Worm (Caenorhabditis elegans) whole organism, mixed stage, embryonic: Measurements from ENCODE around the gene Y75B12A.2.
A peak's percentile ranks its signal among the peaks of the same experiment; 100 is the strongest.
"Not testable (repeated sequence)": the region's sequence is repeated elsewhere in the genome, so short reads cannot be mapped to it uniquely, and the experiment has no call there.

ENCODE experiments used
- M03D4.4 ChIP-seq: sonication (generic microtip); optimal IDR thresholded peaks from 2 replicates; lab custom pipeline; 2017; ENCODE audit warnings: mild to moderate bottlenecking, missing genetic modification characterization, missing compliant biosample characterization
- blmp-1 ChIP-seq: fragments of 150-350 bp; optimal IDR thresholded peaks from 2 replicates; lab custom pipeline; 2014; ENCODE audit warnings: missing biosample characterization, missing genetic modification characterization
- ceh-43 ChIP-seq: fragments of 200-800 bp; sonication (Bioruptor generic); optimal IDR thresholded peaks from 2 replicates; lab custom pipeline; 2018; ENCODE audit warnings: mild to moderate bottlenecking, missing genetic modification characterization, moderate library complexity, missing compliant biosample characterization
- ceh-83 ChIP-seq: fragments of 200-800 bp; sonication (Bioruptor generic); optimal IDR thresholded peaks from 2 replicates; lab custom pipeline; 2018; ENCODE audit warnings: mild to moderate bottlenecking, missing genetic modification characterization, missing compliant biosample characterization
- ces-1 ChIP-seq: fragments of 150-350 bp; optimal IDR thresholded peaks from 2 replicates; lab custom pipeline; 2014; ENCODE audit warnings: missing biosample characterization, missing genetic modification reagents, missing genetic modification characterization
- cnd-1 ChIP-seq: fragments of 200-800 bp; sonication (Bioruptor generic); optimal IDR thresholded peaks from 2 replicates; lab custom pipeline; 2018; ENCODE audit warnings: mild to moderate bottlenecking, missing genetic modification characterization, missing compliant biosample characterization
- drap-1 ChIP-seq: fragments of 200-800 bp; sonication (Bioruptor generic); optimal IDR thresholded peaks from 3 replicates; lab custom pipeline; 2018; ENCODE audit warnings: mild to moderate bottlenecking, missing genetic modification characterization, missing compliant biosample characterization
- elt-1 ChIP-seq: sonication (generic microtip); optimal IDR thresholded peaks from 2 replicates; lab custom pipeline; 2017; ENCODE audit warnings: missing genetic modification characterization, mild to moderate bottlenecking, missing compliant biosample characterization, antibody characterized with exemption, moderate library complexity, borderline replicate concordance; ENCODE audit not compliant: insufficient read depth
- elt-3 ChIP-seq: fragments of 150-350 bp; optimal IDR thresholded peaks from 2 replicates; lab custom pipeline; 2014; ENCODE audit warnings: missing biosample characterization, missing genetic modification characterization
- flh-1 ChIP-seq: fragments of 200-800 bp; sonication (Bioruptor generic); optimal IDR thresholded peaks from 2 replicates; lab custom pipeline; 2018; ENCODE audit warnings: mild to moderate bottlenecking, missing genetic modification characterization, moderate library complexity, missing compliant biosample characterization
- ham-2 ChIP-seq: fragments of 200-800 bp; sonication (Bioruptor generic); optimal IDR thresholded peaks from 2 replicates; lab custom pipeline; 2018; ENCODE audit warnings: mild to moderate bottlenecking, missing genetic modification characterization, missing compliant biosample characterization
- lin-13 ChIP-seq: fragments of 150-350 bp; optimal IDR thresholded peaks from 2 replicates; lab custom pipeline; 2014; ENCODE audit warnings: missing biosample characterization, missing genetic modification characterization
- lin-32 ChIP-seq: fragments of 200-800 bp; sonication (Bioruptor generic); optimal IDR thresholded peaks from 2 replicates; lab custom pipeline; 2018; ENCODE audit warnings: mild to moderate bottlenecking, missing genetic modification characterization, missing compliant biosample characterization
- lsy-2 ChIP-seq: fragments of 150-350 bp; optimal IDR thresholded peaks from 2 replicates; lab custom pipeline; 2014; ENCODE audit warnings: missing biosample characterization, missing genetic modification characterization
- mab-5 ChIP-seq: fragments of 150-350 bp; optimal IDR thresholded peaks from 2 replicates; lab custom pipeline; 2014; ENCODE audit warnings: missing biosample characterization, missing genetic modification characterization
- mep-1 ChIP-seq: fragments of 150-350 bp; optimal IDR thresholded peaks from 2 replicates; lab custom pipeline; 2017; ENCODE audit warnings: missing biosample characterization, missing genetic modification reagents, missing genetic modification characterization, inconsistent platforms
- mls-2 ChIP-seq: sonication (generic microtip); optimal IDR thresholded peaks from 2 replicates; lab custom pipeline; 2016; ENCODE audit warnings: mild to moderate bottlenecking, missing genetic modification characterization, moderate library complexity, missing compliant biosample characterization
- nhr-12 ChIP-seq: fragments of 150-350 bp; optimal IDR thresholded peaks from 2 replicates; lab custom pipeline; 2014; ENCODE audit warnings: missing biosample characterization, missing genetic modification characterization
- nhr-2 ChIP-seq: fragments of 150-350 bp; optimal IDR thresholded peaks from 2 replicates; lab custom pipeline; 2014; ENCODE audit warnings: missing biosample characterization, missing genetic modification characterization
- nhr-237 ChIP-seq: fragments of 150-350 bp; optimal IDR thresholded peaks from 2 replicates; lab custom pipeline; 2014; ENCODE audit warnings: missing biosample characterization, missing genetic modification characterization
- nhr-76 ChIP-seq: sonication (generic microtip); optimal IDR thresholded peaks from 2 replicates; lab custom pipeline; 2017; ENCODE audit warnings: missing biosample characterization, missing genetic modification characterization
- pha-4 ChIP-seq: fragments of 150-350 bp; optimal IDR thresholded peaks from 2 replicates; lab custom pipeline; 2018; ENCODE audit warnings: missing biosample characterization, missing genetic modification reagents, missing genetic modification characterization
- sem-2 ChIP-seq: fragments of 200-800 bp; sonication (Bioruptor generic); optimal IDR thresholded peaks from 2 replicates; lab custom pipeline; 2018; ENCODE audit warnings: mild to moderate bottlenecking, missing genetic modification characterization, missing compliant biosample characterization
- snpc-4 ChIP-seq: fragments of 150-350 bp; optimal IDR thresholded peaks from 2 replicates; lab custom pipeline; 2014; ENCODE audit warnings: missing biosample characterization, missing genetic modification characterization
- sptf-1 ChIP-seq: sonication (generic microtip); optimal IDR thresholded peaks from 2 replicates; lab custom pipeline; 2017; ENCODE audit warnings: mild to moderate bottlenecking, missing genetic modification characterization, moderate library complexity, missing compliant biosample characterization
- unc-120 ChIP-seq: sonication (generic microtip); optimal IDR thresholded peaks from 2 replicates; lab custom pipeline; 2017; ENCODE audit warnings: missing genetic modification characterization, missing compliant biosample characterization; ENCODE audit not compliant: poor library complexity, severe bottlenecking
- unc-39 ChIP-seq: fragments of 150-350 bp; optimal IDR thresholded peaks from 2 replicates; lab custom pipeline; 2014; ENCODE audit warnings: missing biosample characterization, missing genetic modification characterization

Y75B12A.2 gene

ce11 chrV:15099447-15099846, 9.9 kb upstream of the Y75B12A.2 start, which contains the start of gene C01G10.1:
Gene C01G10.1, plus strand, starts transcription at chrV:15099747.
- no peak for TF ChIP-seq nhr-76
- no peak for TF ChIP-seq unc-120 (tag; lab: Kevin White, UChicago)
- TF ChIP-seq snpc-4 (tag; lab: Kevin White, UChicago), result no peak
- TF ChIP-seq elt-3 (tag; lab: Kevin White, UChicago), result no peak
- no peak for TF ChIP-seq unc-39 (tag; lab: Kevin White, UChicago)
- peak; percentile 7 for TF ChIP-seq elt-1 (tag; lab: Kevin White, UChicago)

- not testable (repeated sequence) for TF ChIP-seq ces-1, lin-32, drap-1 (GFP tag; lab: Kevin White, UChicago)
Measured at ce11 chrV:15105893-15106598, 3.3 kb upstream of the Y75B12A.2 start, which contains the start of gene C01G10.14. Gene C01G10.14, minus strand, starts transcription at chrV:15105943.

- TF ChIP-seq nhr-2 (tag; lab: Kevin White, UChicago) (no peak), cnd-1 (tag; lab: Kevin White, UChicago) (no peak), nhr-12 (tag; lab: Kevin White, UChicago) (no peak), flh-1 (GFP tag; lab: Kevin White, UChicago) (no peak), M03D4.4 (tag; lab: Kevin White, UChicago) (no peak), mab-5 (no peak), lsy-2 (tag; lab: Kevin White, UChicago) (no peak), lin-13 (tag; lab: Kevin White, UChicago) (no peak), elt-3 (tag; lab: Kevin White, UChicago) (no peak), nhr-237 (tag; lab: Kevin White, UChicago) (no peak), mls-2 (tag; lab: Kevin White, UChicago) (no peak), ham-2 (GFP tag; lab: Kevin White, UChicago) (no peak), snpc-4 (tag; lab: Kevin White, UChicago) (no peak), unc-120 (tag; lab: Kevin White, UChicago) (no peak), blmp-1 (no peak), sem-2 (GFP tag; lab: Kevin White, UChicago) (no peak), pha-4 (tag; lab: Kevin White, UChicago) (no peak), sptf-1 (tag; lab: Kevin White, UChicago) (no peak), ceh-43 (no peak)
Measured at ce11 chrV:15111660-15112059, 2.3 kb downstream of the Y75B12A.2 start, which contains the start of gene T01G5.7. Gene T01G5.7, plus strand, starts transcription at chrV:15111960.

- TF ChIP-seq flh-1 (GFP tag; lab: Kevin White, UChicago), result no peak
- no peak for TF ChIP-seq unc-120 (tag; lab: Kevin White, UChicago)
- no peak for TF ChIP-seq ces-1 (GFP tag; lab: Kevin White, UChicago)
- no peak for TF ChIP-seq drap-1 (GFP tag; lab: Kevin White, UChicago)
Measured at ce11 chrV:15113992-15114391, 4.6 kb downstream of the Y75B12A.2 start, which contains the start of gene T01G5.6. Gene T01G5.6, minus strand, starts transcription at chrV:15114092.

- not testable (repeated sequence) for TF ChIP-seq unc-39 (tag; lab: Kevin White, UChicago); mls-2 (tag; lab: Kevin White, UChicago); ceh-43
- TF ChIP-seq, all 35 proteins: peak for 0; not testable (repeated sequence) for 35
Measured at ce11 chrV:15115968-15116367, 6.6 kb downstream of the Y75B12A.2 start, which contains the start of gene T01G5.8. Gene T01G5.8, plus strand, starts transcription at chrV:15116268.

ce11 chrV:15119517-15119916, 10.2 kb downstream of the Y75B12A.2 start, which contains the start of gene flor-1:
Gene flor-1, minus strand, starts transcription at chrV:15119617.
- TF ChIP-seq mep-1 (no peak), snpc-4 (tag; lab: Kevin White, UChicago) (no peak), nhr-76 (no peak), ceh-83 (GFP tag; lab: Kevin White, UChicago) (no peak), unc-39 (tag; lab: Kevin White, UChicago) (no peak)
